Worm (Caenorhabditis elegans) whole organism, young adult: ENCODE measurements around the gene cnnm-3.

ENCODE experiments used
- B0336.3 ChIP-seq: fragments of 200-800 bp; sonication (Bioruptor generic); IDR thresholded peaks from 2 replicates; pipeline ENCODE4 v1.3.6; 2022; ENCODE audit warnings: missing genetic modification characterization, missing compliant biosample characterization
- F52B5.7 ChIP-seq: sonication (generic microtip); optimal IDR thresholded peaks from 2 replicates; lab custom pipeline; 2016; ENCODE audit warnings: mild to moderate bottlenecking, missing genetic modification characterization, missing compliant biosample characterization
- F57A8.1 ChIP-seq: fragments of 200-800 bp; sonication (Bioruptor generic); optimal IDR thresholded peaks from 2 replicates; lab custom pipeline; 2018; ENCODE audit warnings: mild to moderate bottlenecking, missing genetic modification characterization, moderate library complexity, missing compliant biosample characterization
- aptf-2 ChIP-seq: fragments of 200-800 bp; sonication (Bioruptor generic); conservative IDR thresholded peaks from 2 replicates; pipeline ENCODE4 v1.3.6; 2022; ENCODE audit warnings: missing genetic modification reagents, missing genetic modification characterization, missing compliant biosample characterization
- athp-1 ChIP-seq: sonication (generic microtip); optimal IDR thresholded peaks from 2 replicates; lab custom pipeline; 2017; ENCODE audit warnings: mild to moderate bottlenecking, missing genetic modification characterization, missing compliant biosample characterization
- let-607 ChIP-seq, 2 experiments: fragments of 200-800 bp in 1 of 2; sonication (Bioruptor generic) in 1 of 2; sonication (generic microtip) in 1 of 2; optimal IDR thresholded peaks; 2 replicates each; lab custom pipeline; 2016 to 2018; ENCODE audit warnings: mild to moderate bottlenecking in 2 of 2, missing compliant biosample characterization in 2 of 2, missing genetic modification characterization in 2 of 2, moderate library complexity in 2 of 2, missing genotype in 1 of 2
- mxl-1 ChIP-seq: sonication (generic microtip); optimal IDR thresholded peaks from 2 replicates; lab custom pipeline; 2016; ENCODE audit warnings: missing genetic modification characterization, missing compliant biosample characterization
- rpc-1 ChIP-seq, 2 experiments: fragments of 150-350 bp in 1 of 2; sonication (generic microtip) in 1 of 2; optimal IDR thresholded peaks; 2 replicates each; lab custom pipeline; 2014 to 2018; ENCODE audit warnings: missing biosample characterization in 1 of 2, missing genetic modification characterization in 1 of 2, missing genetic modification reagents in 1 of 2, missing genotype in 1 of 2
- snpc-4 ChIP-seq, 5 experiments: fragments of 150-350 bp in 1 of 5; sonication (generic microtip) in 4 of 5; optimal IDR thresholded peaks; 2 replicates each; lab custom pipeline; 2014 to 2018; ENCODE audit warnings: missing genetic modification characterization in 5 of 5, missing biosample characterization in 3 of 5, antibody characterized with exemption in 2 of 5, mild to moderate bottlenecking in 2 of 5, missing compliant biosample characterization in 2 of 5, missing genotype in 2 of 5, moderate library complexity in 2 of 5, missing genetic modification reagents in 1 of 5
- unc-130 ChIP-seq: sonication (generic microtip); optimal IDR thresholded peaks from 2 replicates; lab custom pipeline; 2016; ENCODE audit warnings: missing genetic modification reagents, missing genetic modification characterization, missing compliant biosample characterization
- unc-62 ChIP-seq: fragments of 150-350 bp; optimal IDR thresholded peaks from 2 replicates; lab custom pipeline; 2014; ENCODE audit warnings: missing biosample characterization, missing genetic modification reagents, missing genetic modification characterization

DNA sequence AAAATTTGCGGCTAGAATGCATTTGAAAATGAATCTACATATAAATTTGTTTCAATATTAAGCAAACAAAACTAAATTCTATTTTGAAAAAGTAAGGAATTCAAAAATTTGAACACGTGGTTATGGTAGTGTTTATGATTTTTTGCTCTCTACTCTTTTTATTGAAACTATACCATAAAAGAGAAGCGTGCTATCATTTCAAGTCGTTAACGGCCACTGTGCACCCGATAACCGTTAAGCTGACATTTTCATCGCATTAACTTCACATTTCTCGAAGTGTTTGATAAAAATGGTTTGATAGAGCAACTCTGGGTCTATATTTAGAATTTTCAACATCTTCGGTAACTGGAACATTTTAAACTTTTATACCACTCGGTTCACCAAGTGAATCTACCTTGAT, 9.2 kb upstream of the cnnm-3 start, which contains the start of gene twk-26:
- no peak for TF ChIP-seq mxl-1
- no peak for TF ChIP-seq F52B5.7 (tag; lab: Kevin White, UChicago)
- no peak for TF ChIP-seq unc-130
- TF ChIP-seq F57A8.1 (GFP tag; lab: Kevin White, UChicago) = no peak
- no peak for TF ChIP-seq snpc-4 (GFP tag; optimal IDR thresholded peaks at IDR 0.05; lab: Kevin White, UChicago)
- TF ChIP-seq snpc-4 (tag; optimal IDR thresholded peaks at IDR 0.05; lab: Kevin White, UChicago) = no peak
- TF ChIP-seq aptf-2 (GFP tag; lab: Robert Waterston, UW) = no peak
- no peak for TF ChIP-seq athp-1
- no peak for TF ChIP-seq unc-62 (GFP tag; lab: Kevin White, UChicago)
- TF ChIP-seq let-607 (tag; optimal IDR thresholded peaks at IDR 0.05; lab: Kevin White, UChicago) = no peak
- TF ChIP-seq B0336.3 = no peak
- TF ChIP-seq rpc-1 (optimal IDR thresholded peaks at IDR 0.05; lab: Kevin White, UChicago) = no peak
- no peak for TF ChIP-seq rpc-1 (tag; optimal IDR thresholded peaks at IDR 0.05; lab: Kevin White, UChicago)
